Worm (Caenorhabditis elegans): Measurements from ENCODE around the gene cpsf-4.

cpsf-4 gene

ce11 chrIV:12047552-12048347 is 45.5 kb downstream of the cpsf-4 start, which contains the start of gene T12G3.4:
TSS of gene T12G3.4 (plus strand) at chrIV:12048256.
- TF ChIP-seq dao-5 (tag; optimal IDR thresholded peaks at IDR 0.05) (no peak), W03F9.2 (tag; optimal IDR thresholded peaks at IDR 0.05) (no peak), him-1 (tag; optimal IDR thresholded peaks at IDR 0.05) (no peak)

ce11 chrIV:12046524-12047203 is 46.6 kb downstream of the cpsf-4 start, which contains the start of gene T12G3.2:
TSS of gene T12G3.2 (minus strand) at chrIV:12046967.
- TF ChIP-seq W03F9.2 (tag; optimal IDR thresholded peaks at IDR 0.05): no peak
- no peak for TF ChIP-seq dao-5 (tag; optimal IDR thresholded peaks at IDR 0.05)
- TF ChIP-seq him-1 (tag; optimal IDR thresholded peaks at IDR 0.05): no peak

DNA sequence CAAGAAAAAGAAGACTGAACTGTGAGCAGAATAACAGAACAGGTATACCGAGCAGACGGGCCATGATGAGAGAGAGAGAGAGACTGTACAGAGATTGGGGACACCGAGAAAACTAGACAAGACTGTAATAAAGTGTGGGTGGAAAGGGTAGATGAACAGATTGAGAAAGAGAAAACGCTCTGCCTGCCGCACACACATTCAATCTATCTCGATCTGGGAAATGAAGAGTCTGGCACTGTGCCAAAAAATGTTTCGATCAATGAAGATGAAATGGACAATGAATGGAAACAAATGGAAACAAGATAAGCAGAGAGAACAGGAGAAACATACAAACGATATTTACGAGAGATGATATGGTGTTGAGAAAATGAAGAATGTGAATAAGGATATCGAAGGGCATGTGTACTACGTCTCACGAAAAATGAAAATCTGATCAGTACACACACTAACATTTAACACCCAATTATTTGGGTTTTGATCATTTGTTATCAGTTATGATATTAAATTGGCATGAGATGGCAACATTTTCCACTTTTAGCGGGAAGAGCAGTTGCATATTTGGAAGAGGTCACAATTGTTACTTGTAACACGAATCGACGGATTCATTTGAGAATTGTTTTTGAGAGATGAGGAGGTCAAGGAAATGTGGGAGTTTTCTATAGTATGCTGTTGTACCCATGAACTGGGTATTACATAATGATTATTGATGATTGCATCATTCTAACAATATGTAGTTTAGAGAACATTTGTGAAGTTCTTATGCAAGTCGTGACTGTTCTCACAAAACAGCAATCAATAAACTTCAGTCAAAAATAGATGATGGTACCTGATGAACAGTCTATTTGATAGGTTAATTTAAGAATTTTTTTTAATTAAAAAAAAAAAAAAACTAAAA is 48.2 kb downstream of the cpsf-4 start:
- TF ChIP-seq W03F9.2 (tag; optimal IDR thresholded peaks at IDR 0.05) (no peak), dao-5 (tag; optimal IDR thresholded peaks at IDR 0.05) (no peak)

ce11 chrIV:12043054-12043453 is 50.2 kb downstream of the cpsf-4 start:
- no peak for TF ChIP-seq dao-5 (tag; optimal IDR thresholded peaks at IDR 0.05)
- no peak for TF ChIP-seq W03F9.2 (tag; optimal IDR thresholded peaks at IDR 0.05)
- no peak for TF ChIP-seq him-1 (tag; optimal IDR thresholded peaks at IDR 0.05)
